Fruit fly (Drosophila melanogaster): Measurements from ENCODE around the gene Gr64b.

DNA sequence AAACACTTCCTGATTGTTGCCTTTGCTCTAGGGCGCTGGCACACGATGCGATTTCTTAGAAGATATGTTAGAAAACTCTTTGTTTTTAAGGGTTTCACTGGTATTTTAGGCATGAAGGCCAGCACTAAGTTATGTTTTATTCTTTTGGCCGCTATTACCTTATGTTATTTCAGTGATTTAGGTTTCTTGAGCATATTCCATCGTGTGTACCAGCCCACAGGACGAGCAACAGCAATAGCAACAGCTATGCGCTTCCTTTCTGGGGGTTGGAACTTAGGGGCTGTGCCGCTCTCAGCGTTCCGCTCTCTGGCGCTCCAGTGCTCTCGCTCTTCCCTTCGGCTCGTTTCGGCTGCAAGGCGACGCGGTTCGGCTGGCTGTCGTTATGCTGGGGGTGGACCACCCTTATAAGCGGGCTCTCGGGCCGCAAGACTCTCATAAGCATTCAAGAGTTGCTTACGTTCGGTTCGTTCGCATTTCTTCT is 44.9 kb upstream of the Gr64b start, which contains the start of gene scrt:
- TF ChIP-seq D1 (tag; optimal IDR thresholded peaks at IDR 0.05) (no peak), Snoo (tag; optimal IDR thresholded peaks at IDR 0.05) (no peak), CG15710 (tag; optimal IDR thresholded peaks at IDR 0.05) (no peak)

Data from whole organism, pupa.